Fruit fly (Drosophila melanogaster): Measurements from ENCODE around the gene Moca-cyp.

dm6 chr3R:28307926-28308746, 32.0 kb upstream of the Moca-cyp start:
- no peak for TF ChIP-seq CG8478 (optimal IDR thresholded peaks at IDR 0.05)
- TF ChIP-seq CTCF (optimal IDR thresholded peaks at IDR 0.05): no peak
